Fruit fly (Drosophila melanogaster): ENCODE measurements around the gene Rap1.

The Rap1 gene

DNA sequence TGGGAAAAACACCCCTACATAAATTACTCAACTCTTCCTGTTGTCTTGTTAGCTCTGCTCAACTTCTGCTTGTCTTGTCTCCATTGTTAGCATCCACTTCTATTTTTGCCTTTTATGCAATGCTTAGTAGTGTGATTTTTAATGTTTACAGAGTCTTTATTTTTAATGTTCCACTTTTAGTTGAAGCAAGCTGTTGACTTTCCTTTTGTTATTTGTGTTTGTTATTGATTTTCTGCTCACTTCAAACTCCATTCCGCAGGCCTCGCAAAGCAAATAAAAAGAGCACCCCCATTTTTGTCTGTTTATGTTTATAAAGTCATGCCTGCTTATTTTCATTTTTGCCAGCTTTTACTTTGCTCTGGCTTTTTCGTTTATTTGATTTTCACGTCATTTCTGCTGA is 19.9 kb upstream of the Rap1 start (continued):
- no peak for TF ChIP-seq Ada2b (GFP tag; IDR thresholded peaks at IDR 0.05)
- no peak for TF ChIP-seq Lhr (GFP tag; optimal IDR thresholded peaks at IDR 0.05)
- no peak for TF ChIP-seq CoRest (tag; optimal IDR thresholded peaks at IDR 0.05)
- 0 out of 2 replicates have a peak, but pooled peaks have one; percentile 16 for TF ChIP-seq Rfx (GFP tag; IDR thresholded peaks at IDR 0.05)
- TF ChIP-seq zf30C (GFP tag; optimal IDR thresholded peaks at IDR 0.05): no peak
- TF ChIP-seq gem (tag; optimal IDR thresholded peaks at IDR 0.05): peak; percentile 3
- TF ChIP-seq tup (GFP tag; optimal IDR thresholded peaks at IDR 0.05): no peak
- TF ChIP-seq tgo (GFP tag; IDR thresholded peaks at IDR 0.05): no peak
- TF ChIP-seq CG2678 (tag; optimal IDR thresholded peaks at IDR 0.05): peak; percentile 12

DNA sequence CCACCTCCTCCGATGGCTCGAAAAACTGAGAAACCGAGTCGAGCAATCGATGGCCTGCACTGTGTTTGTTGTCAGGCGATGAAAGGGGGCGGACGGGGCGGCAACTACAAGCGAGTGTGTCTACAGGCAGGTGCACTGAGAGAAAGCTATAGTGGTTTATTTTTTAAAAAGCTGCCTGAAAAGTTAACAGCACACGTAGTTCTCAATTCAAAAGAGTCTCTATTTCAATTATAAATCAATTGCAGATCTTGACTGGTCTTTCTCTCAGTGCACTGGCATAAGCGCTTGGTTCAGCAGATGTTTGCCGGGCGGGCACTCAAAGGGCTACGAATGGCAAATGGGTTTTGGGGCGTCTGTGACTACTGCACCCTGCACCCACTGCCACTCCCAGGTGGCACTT is 18.7 kb upstream of the Rap1 start:
- TF ChIP-seq CG31441 (GFP tag; IDR thresholded peaks at IDR 0.05) (0 out of 2 replicates have a peak, but pooled peaks have one; percentile 22), Nf-YB (GFP tag; optimal IDR thresholded peaks at IDR 0.05) (no peak), dan (GFP tag; IDR thresholded peaks at IDR 0.05) (no peak), Oli (tag; optimal IDR thresholded peaks at IDR 0.05) (no peak), D (optimal IDR thresholded peaks at IDR 0.05) (no peak), D (GFP tag; optimal IDR thresholded peaks at IDR 0.05) (peak; percentile 4), zfh2 (GFP tag; optimal IDR thresholded peaks at IDR 0.05) (no peak), pzg (GFP tag; optimal IDR thresholded peaks at IDR 0.05) (no peak), bab2 (GFP tag; optimal IDR thresholded peaks at IDR 0.05) (peak; percentile 25), Rfx (GFP tag; IDR thresholded peaks at IDR 0.05) (peak; percentile 78), ase (GFP tag; IDR thresholded peaks at IDR 0.05) (peak; percentile 59; the same call in 1 of the 3 replicates), Dbx (GFP tag; IDR thresholded peaks at IDR 0.05) (peak; percentile 68), CG8281 (tag; optimal IDR thresholded peaks at IDR 0.05) (no peak), CG10462 (GFP tag; optimal IDR thresholded peaks at IDR 0.05) (no peak), CG4328 (GFP tag; optimal IDR thresholded peaks at IDR 0.05) (no peak), ftz-f1 (GFP tag; optimal IDR thresholded peaks at IDR 0.05) (no peak), sr (GFP tag; IDR thresholded peaks at IDR 0.05) (0 out of 3 replicates have a peak, but pooled peaks have one; percentile 32), pan (optimal IDR thresholded peaks at IDR 0.05) (no peak), pan (GFP tag; optimal IDR thresholded peaks at IDR 0.05 in 1 of 2, IDR thresholded peaks at IDR 0.05 in 1 of 2) (peak in 1 of 2 experiments; percentile 71), Taf1 (GFP tag; IDR thresholded peaks at IDR 0.05) (no peak), Pdp1 (GFP tag; optimal IDR thresholded peaks at IDR 0.05) (peak; percentile 11 to 24), CG17361 (GFP tag; IDR thresholded peaks at IDR 0.05) (0 out of 3 replicates have a peak, but pooled peaks have one; percentile 37), CG6791 (GFP tag; IDR thresholded peaks at IDR 0.05; ENCODE audit: partially characterized antibody) (no peak), ci (GFP tag; IDR thresholded peaks at IDR 0.05) (peak; percentile 62), exex (tag; optimal IDR thresholded peaks at IDR 0.05) (no peak), Ada2b (GFP tag; IDR thresholded peaks at IDR 0.05) (peak; percentile 70), CG18599 (GFP tag; optimal IDR thresholded peaks at IDR 0.05) (peak; percentile 59), danr (GFP tag; IDR thresholded peaks at IDR 0.05) (0 out of 2 replicates have a peak, but pooled peaks have one; percentile 22), CG11247 (GFP tag; IDR thresholded peaks at IDR 0.05) (peak; percentile 62; the same call in 1 of the 2 replicates), prd (optimal IDR thresholded peaks at IDR 0.05) (no peak), prd (GFP tag; IDR thresholded peaks at IDR 0.05) (peak; percentile 49; the same call in 1 of the 3 replicates), CG8388 (GFP tag; optimal IDR thresholded peaks at IDR 0.05) (no peak), tin (GFP tag; optimal IDR thresholded peaks at IDR 0.05) (peak; percentile 59), lab (GFP tag; optimal IDR thresholded peaks at IDR 0.05) (peak; percentile 66), CG17802 (tag; optimal IDR thresholded peaks at IDR 0.05) (no peak), sisA (GFP tag; IDR thresholded peaks at IDR 0.05) (peak; percentile 68), Max (GFP tag; optimal IDR thresholded peaks at IDR 0.05) (no peak), jing (GFP tag; optimal IDR thresholded peaks at IDR 0.05) (no peak), repo (GFP tag; optimal IDR thresholded peaks at IDR 0.05) (no peak), B-H1 (GFP tag; IDR thresholded peaks at IDR 0.05) (peak; percentile 25; the same call in 2 of the 3 replicates), gsb-n (tag; optimal IDR thresholded peaks at IDR 0.05) (no peak), CG5180 (GFP tag; optimal IDR thresholded peaks at IDR 0.05) (no peak), CG7271 (tag; optimal IDR thresholded peaks at IDR 0.05) (no peak)

Data from whole organism, embryonic.